Fruit fly (Drosophila melanogaster): ENCODE results near the gene CG41128.

dm6 chr3R:3734434-3735248 lies 15.5 kb upstream of the CG41128 start, which contains the start of gene Tim17b:
- no peak for TF ChIP-seq CG8319 (GFP tag; optimal IDR thresholded peaks at IDR 0.05)
- no peak for TF ChIP-seq Eip93F (GFP tag; optimal IDR thresholded peaks at IDR 0.05)
- no peak for TF ChIP-seq CG32006 (GFP tag; optimal IDR thresholded peaks at IDR 0.05)
- TF ChIP-seq Lpt (GFP tag; optimal IDR thresholded peaks at IDR 0.05) = no peak
- TF ChIP-seq Hr39 (GFP tag; optimal IDR thresholded peaks at IDR 0.05) = no peak
- TF ChIP-seq esn (GFP tag; optimal IDR thresholded peaks at IDR 0.05) = no peak
- no peak for TF ChIP-seq CG6276 (GFP tag; optimal IDR thresholded peaks at IDR 0.05)
- no peak for TF ChIP-seq CG3919 (GFP tag; optimal IDR thresholded peaks at IDR 0.05)
